Fruit fly (Drosophila melanogaster): ENCODE results near the gene CG13293.

Gene CG13293

DNA sequence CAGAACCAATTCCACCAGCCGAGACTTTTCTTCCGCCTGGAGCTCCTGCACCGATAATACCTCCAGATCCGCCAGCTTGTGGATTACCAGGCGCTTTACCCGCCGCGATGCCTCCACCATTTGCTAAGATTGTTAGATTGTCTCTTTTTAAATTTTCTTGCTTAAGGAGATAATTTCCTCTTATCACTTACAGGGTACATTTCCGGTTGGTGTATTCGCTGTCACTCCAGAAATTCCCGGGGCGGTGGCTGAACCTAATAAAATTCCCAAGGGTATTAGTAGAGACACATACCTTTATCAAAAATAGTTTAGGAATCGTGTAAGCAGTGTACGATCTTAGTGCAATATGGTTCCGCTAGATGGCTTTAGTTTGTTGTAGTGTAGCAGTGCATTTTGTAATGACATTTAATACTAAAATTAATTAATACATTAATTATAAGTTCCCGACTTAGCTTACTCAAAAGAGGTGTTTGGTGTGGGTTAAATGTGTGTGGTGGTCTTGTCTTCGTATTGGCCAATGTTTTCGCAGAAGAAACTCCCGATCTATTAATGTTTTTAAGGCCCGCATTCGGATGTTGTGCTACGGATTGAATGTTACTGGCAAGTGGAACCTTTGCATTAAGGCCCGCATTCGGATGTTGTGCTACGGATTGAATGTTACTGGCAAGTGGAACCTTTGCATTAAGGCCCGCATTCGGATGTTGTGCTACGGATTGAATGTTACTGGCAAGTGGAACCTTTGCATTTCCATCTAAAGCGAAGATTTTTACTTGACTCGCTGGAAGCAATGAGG lies 42.1 kb downstream of the CG13293 start (continued):
- peak; percentile 18 for TF ChIP-seq MESR4 (GFP tag; optimal IDR thresholded peaks at IDR 0.05)
- no peak for TF ChIP-seq HLH4C (GFP tag; IDR thresholded peaks at IDR 0.05; ENCODE audit: partially characterized antibody)
- TF ChIP-seq CG14441 (GFP tag; IDR thresholded peaks at IDR 0.05): peak; percentile 72
- TF ChIP-seq Vsx1 (GFP tag; optimal IDR thresholded peaks at IDR 0.05): peak; percentile 82
- no peak for TF ChIP-seq Lpt (GFP tag; optimal IDR thresholded peaks at IDR 0.05)
- peak; percentile 72 for TF ChIP-seq nerfin-1 (tag; optimal IDR thresholded peaks at IDR 0.05)
- no peak for TF ChIP-seq Dp (GFP tag; optimal IDR thresholded peaks at IDR 0.05)
- TF ChIP-seq CG4404 (GFP tag; IDR thresholded peaks at IDR 0.05): no peak
- peak; percentile 45; the same call in 1 of the 2 replicates for TF ChIP-seq MBD-R2 (GFP tag; IDR thresholded peaks at IDR 0.05)
- TF ChIP-seq tup (GFP tag; optimal IDR thresholded peaks at IDR 0.05): no peak
- TF ChIP-seq GATAe (GFP tag; conservative IDR thresholded peaks at IDR 0.05): no peak
- TF ChIP-seq btn (GFP tag; optimal IDR thresholded peaks at IDR 0.05): peak; percentile 52
- TF ChIP-seq CG10366 (GFP tag; IDR thresholded peaks at IDR 0.05): peak; percentile 72
- no peak for TF ChIP-seq gro (GFP tag; optimal IDR thresholded peaks at IDR 0.05)
- TF ChIP-seq CG1792 (GFP tag; optimal IDR thresholded peaks at IDR 0.05): peak; percentile 56
- TF ChIP-seq fd64A (GFP tag; optimal IDR thresholded peaks at IDR 0.05): no peak
- peak; percentile 69 for TF ChIP-seq tin (GFP tag; optimal IDR thresholded peaks at IDR 0.05)
- peak; percentile 39 for TF ChIP-seq CG5180 (GFP tag; optimal IDR thresholded peaks at IDR 0.05)
- TF ChIP-seq fd102C (GFP tag; optimal IDR thresholded peaks at IDR 0.05): peak; percentile 82
- TF ChIP-seq Hr3 (GFP tag; optimal IDR thresholded peaks at IDR 0.05): no peak
- TF ChIP-seq Med (GFP tag): peak; percentile 97
- TF ChIP-seq CG12942 (GFP tag; optimal IDR thresholded peaks at IDR 0.05): no peak
- TF ChIP-seq oc (tag; optimal IDR thresholded peaks at IDR 0.05): peak; percentile 12
- no peak for TF ChIP-seq Dek (tag; optimal IDR thresholded peaks at IDR 0.05)
- TF ChIP-seq PHDP (tag; optimal IDR thresholded peaks at IDR 0.05): peak; percentile 73
- TF ChIP-seq Awh (GFP tag; IDR thresholded peaks at IDR 0.05): peak; percentile 90
- peak; percentile 26 for TF ChIP-seq gfzf (GFP tag; optimal IDR thresholded peaks at IDR 0.05)
- peak; percentile 61 for TF ChIP-seq ap (GFP tag; IDR thresholded peaks at IDR 0.05)
- no peak for TF ChIP-seq bbx (GFP tag; IDR thresholded peaks at IDR 0.05; ENCODE audit: partially characterized antibody)
- peak; percentile 42; the same call in 1 of the 3 replicates for TF ChIP-seq croc (GFP tag; conservative IDR thresholded peaks at IDR 0.05)
- TF ChIP-seq CG13894 (tag; optimal IDR thresholded peaks at IDR 0.05): no peak
- TF ChIP-seq Doc3 (GFP tag; IDR thresholded peaks at IDR 0.05; ENCODE audit: partially characterized antibody): no peak
- peak; percentile 61 for TF ChIP-seq CG14710 (tag; optimal IDR thresholded peaks at IDR 0.05)
- peak; percentile 87 for TF ChIP-seq HHEX (GFP tag; optimal IDR thresholded peaks at IDR 0.05)
- no peak for TF ChIP-seq hth (optimal IDR thresholded peaks at IDR 0.05)
- peak; percentile 18 for TF ChIP-seq CG7928 (GFP tag; optimal IDR thresholded peaks at IDR 0.05)
- no peak for TF ChIP-seq Scr (GFP tag; IDR thresholded peaks at IDR 0.05; ENCODE audit: partially characterized antibody)
- TF ChIP-seq CG2875 (GFP tag; optimal IDR thresholded peaks at IDR 0.05): peak; percentile 84
- TF ChIP-seq CG3065 (GFP tag; optimal IDR thresholded peaks at IDR 0.05): no peak
- peak; percentile 63 for TF ChIP-seq CG15269 (tag; optimal IDR thresholded peaks at IDR 0.05)
- peak; percentile 23 for TF ChIP-seq NC2α (GFP tag; optimal IDR thresholded peaks at IDR 0.05)
- TF ChIP-seq danr (GFP tag; IDR thresholded peaks at IDR 0.05): peak; percentile 41; the same call in 1 of the 2 replicates
- peak; percentile 84 for TF ChIP-seq CG3281 (GFP tag; optimal IDR thresholded peaks at IDR 0.05)
- peak; percentile 79 for TF ChIP-seq CG1603 (tag; optimal IDR thresholded peaks at IDR 0.05)
- peak; percentile 23 for TF ChIP-seq CG14965 (GFP tag; optimal IDR thresholded peaks at IDR 0.05; ENCODE audit: borderline replicate concordance)
- peak; percentile 2 for TF ChIP-seq slou (GFP tag; optimal IDR thresholded peaks at IDR 0.05)
- peak; percentile 70; the same call in 1 of the 2 replicates for TF ChIP-seq CG32767 (GFP tag; IDR thresholded peaks at IDR 0.05)
- peak; percentile 90 for TF ChIP-seq NfI (GFP tag; optimal IDR thresholded peaks at IDR 0.05)
- TF ChIP-seq h (optimal IDR thresholded peaks at IDR 0.05): no peak
